Fruit fly (Drosophila melanogaster) whole organism, embryonic: ENCODE results near the gene CG4041.

Experiments
- Bdp1 ChIP-seq: fragments of 200-800 bp; sonication (Bioruptor generic); optimal IDR thresholded peaks from 3 replicates; lab custom pipeline; 2016; ENCODE audit warnings: missing biosample characterization, missing genetic modification characterization
- CG12769 ChIP-seq: fragments of 200-800 bp; sonication (Bioruptor generic); optimal IDR thresholded peaks from 2 replicates; lab custom pipeline; 2019; ENCODE audit warnings: missing biosample characterization, mild to moderate bottlenecking, missing genetic modification characterization, moderate library complexity
- CG13424 ChIP-seq: fragments of 200-800 bp; sonication (Bioruptor generic); optimal IDR thresholded peaks from 2 replicates; lab custom pipeline; 2019; ENCODE audit warnings: missing biosample characterization, mild to moderate bottlenecking, missing genetic modification characterization, moderate library complexity
- CG14710 ChIP-seq: fragments of 200-800 bp; sonication (Bioruptor generic); optimal IDR thresholded peaks from 3 replicates; lab custom pipeline; 2019; ENCODE audit warnings: missing biosample characterization, mild to moderate bottlenecking, missing genetic modification characterization, moderate library complexity
- CG14965 ChIP-seq: fragments of 200-800 bp; sonication (Bioruptor generic); optimal IDR thresholded peaks from 2 replicates; lab custom pipeline; 2016; ENCODE audit warnings: missing biosample characterization, missing genetic modification characterization, borderline replicate concordance
- CG1603 ChIP-seq: fragments of 200-800 bp; sonication (Bioruptor generic); optimal IDR thresholded peaks from 2 replicates; lab custom pipeline; 2019; ENCODE audit warnings: missing biosample characterization, mild to moderate bottlenecking, missing genetic modification characterization, moderate library complexity
- CG2120 ChIP-seq: fragments of 200-800 bp; sonication (Bioruptor generic); optimal IDR thresholded peaks from 3 replicates; lab custom pipeline; 2016; ENCODE audit warnings: missing biosample characterization, missing genetic modification characterization
- CG34224 ChIP-seq: fragments of 200-800 bp; sonication (Bioruptor generic); IDR thresholded peaks from 3 replicates; pipeline ENCODE4 v1.3.6; 2022; ENCODE audit warnings: missing biosample characterization, missing genetic modification characterization; ENCODE audit not compliant: partially characterized antibody
- CG7556 ChIP-seq: fragments of 200-800 bp; sonication (Bioruptor generic); optimal IDR thresholded peaks from 2 replicates; lab custom pipeline; 2017; ENCODE audit warnings: missing biosample characterization, mild to moderate bottlenecking, missing genetic modification characterization
- CG9215 ChIP-seq: fragments of 200-800 bp; sonication (Bioruptor generic); IDR thresholded peaks from 2 replicates; pipeline ENCODE4 v1.3.6; 2022; ENCODE audit warnings: missing biosample characterization, missing genetic modification characterization
- CG9437 ChIP-seq: fragments of 200-800 bp; sonication (Bioruptor generic); optimal IDR thresholded peaks from 2 replicates; lab custom pipeline; 2018; ENCODE audit warnings: missing biosample characterization, mild to moderate bottlenecking, missing genetic modification characterization
- CG9817 ChIP-seq: fragments of 200-800 bp; sonication (Bioruptor generic); optimal IDR thresholded peaks from 2 replicates; lab custom pipeline; 2018; ENCODE audit warnings: missing biosample characterization, mild to moderate bottlenecking, missing genetic modification characterization, moderate library complexity
- CG9876 ChIP-seq: fragments of 200-800 bp; sonication (Bioruptor generic); optimal IDR thresholded peaks from 2 replicates; lab custom pipeline; 2016; ENCODE audit warnings: missing biosample characterization, missing genetic modification characterization
- Deaf1 ChIP-seq: fragments of 200-800 bp; optimal IDR thresholded peaks from 3 replicates; lab custom pipeline; 2019; ENCODE audit warnings: missing biosample characterization, mild to moderate bottlenecking, missing genetic modification characterization, moderate library complexity
- Doc3 ChIP-seq: fragments of 200-800 bp; sonication (Bioruptor generic); IDR thresholded peaks from 3 replicates; pipeline ENCODE4 v1.3.6; 2022; ENCODE audit warnings: missing biosample characterization, missing genetic modification characterization; ENCODE audit not compliant: partially characterized antibody
- Drgx ChIP-seq: fragments of 200-800 bp; sonication (Bioruptor generic); IDR thresholded peaks from 2 replicates; pipeline ENCODE4 v1.3.6; 2022; ENCODE audit warnings: missing biosample characterization, missing genetic modification characterization
- HLH3B ChIP-seq: fragments of 200-800 bp; sonication (Bioruptor generic); IDR thresholded peaks from 2 replicates; pipeline ENCODE4 v1.3.6; 2022; ENCODE audit warnings: missing biosample characterization, missing genetic modification characterization
- HmgD ChIP-seq: fragments of 200-800 bp; sonication (Bioruptor generic); optimal IDR thresholded peaks from 3 replicates; lab custom pipeline; 2016; ENCODE audit warnings: missing biosample characterization, missing genetic modification characterization
- Hr78 ChIP-seq, 2 experiments: fragments of 200-800 bp in 1 of 2; fragments of >200 bp in 1 of 2; sonication (Bioruptor generic) in 1 of 2; optimal IDR thresholded peaks; 2 replicates each; lab custom pipeline; 2017 to 2019; ENCODE audit warnings: missing biosample characterization in 2 of 2, missing genetic modification characterization in 2 of 2, mild to moderate bottlenecking in 1 of 2, moderate library complexity in 1 of 2
- MTF-1 ChIP-seq: fragments of 200-800 bp; sonication (Bioruptor generic); optimal IDR thresholded peaks from 2 replicates; lab custom pipeline; 2018; ENCODE audit warnings: missing biosample characterization, mild to moderate bottlenecking, missing genetic modification characterization, borderline replicate concordance
- Meics ChIP-seq: fragments of 200-800 bp; sonication (Bioruptor generic); optimal IDR thresholded peaks from 2 replicates; lab custom pipeline; 2017; ENCODE audit warnings: missing biosample characterization, mild to moderate bottlenecking, missing genetic modification characterization
- Poxn ChIP-seq: fragments of 200-800 bp; sonication (Bioruptor generic); IDR thresholded peaks from 2 replicates; pipeline ENCODE4 v1.3.6; 2022; ENCODE audit warnings: missing biosample characterization, missing genetic modification characterization
- Ravus ChIP-seq: fragments of 200-800 bp; sonication (Bioruptor generic); IDR thresholded peaks from 2 replicates; pipeline ENCODE4 v1.3.6; 2022; ENCODE audit warnings: missing biosample characterization, missing genetic modification characterization
- Sin3A ChIP-seq: fragments of >200 bp; optimal IDR thresholded peaks from 2 replicates; lab custom pipeline; 2018
- Sry-δ ChIP-seq: fragments of 200-800 bp; sonication (Bioruptor generic); optimal IDR thresholded peaks from 2 replicates; lab custom pipeline; 2016; ENCODE audit warnings: missing biosample characterization, missing genetic modification characterization
- Taf1 ChIP-seq: fragments of 200-800 bp; sonication (Bioruptor generic); IDR thresholded peaks from 2 replicates; pipeline ENCODE4 v1.3.6; 2022; ENCODE audit warnings: missing biosample characterization, missing genetic modification characterization
- Xrp1 ChIP-seq: fragments of 200-800 bp; sonication (Bioruptor generic); IDR thresholded peaks from 2 replicates; pipeline ENCODE4 v1.3.6; 2022; ENCODE audit warnings: missing biosample characterization, missing genetic modification characterization
- ara ChIP-seq: fragments of 200-800 bp; sonication (Bioruptor generic); IDR thresholded peaks from 2 replicates; pipeline ENCODE4 v1.3.6; 2022; ENCODE audit warnings: missing biosample characterization, missing genetic modification characterization
- bsh ChIP-seq, 2 experiments: fragments of 200-800 bp; sonication (Bioruptor generic); optimal IDR thresholded peaks; 2 replicates each; lab custom pipeline; 2017 to 2018; ENCODE audit warnings: mild to moderate bottlenecking in 2 of 2, missing biosample characterization in 2 of 2, missing genetic modification characterization in 2 of 2, moderate library complexity in 1 of 2
- caup ChIP-seq: fragments of 200-800 bp; sonication (Bioruptor generic); optimal IDR thresholded peaks from 3 replicates; lab custom pipeline; 2017; ENCODE audit warnings: missing biosample characterization, mild to moderate bottlenecking, missing genetic modification characterization, moderate library complexity; ENCODE audit not compliant: severe bottlenecking
- chinmo ChIP-seq: fragments of 200-800 bp; sonication (Bioruptor generic); IDR thresholded peaks from 4 replicates; pipeline ENCODE4 v1.3.6; 2022; ENCODE audit warnings: missing biosample characterization, missing genetic modification characterization; ENCODE audit not compliant: partially characterized antibody
- crol ChIP-seq: fragments of 200-800 bp; sonication (Bioruptor generic); IDR thresholded peaks from 2 replicates; pipeline ENCODE4 v1.3.6; 2022; ENCODE audit warnings: missing biosample characterization, missing genetic modification characterization
- gro ChIP-seq: fragments of 200-800 bp; sonication (Bioruptor generic); optimal IDR thresholded peaks from 2 replicates; lab custom pipeline; 2016; ENCODE audit warnings: missing biosample characterization, missing genetic modification characterization
- ind ChIP-seq: fragments of 200-800 bp; sonication (Bioruptor generic); optimal IDR thresholded peaks from 3 replicates; lab custom pipeline; 2016; ENCODE audit warnings: missing biosample characterization, missing genetic modification characterization
- insv ChIP-seq, 2 experiments: fragments of 200-800 bp; sonication (Bioruptor generic); optimal IDR thresholded peaks; 3 replicates each; lab custom pipeline; 2016 to 2018; ENCODE audit warnings: missing biosample characterization in 2 of 2, missing genetic modification characterization in 2 of 2
- maf-S ChIP-seq: fragments of 200-800 bp; sonication (Bioruptor generic); optimal IDR thresholded peaks from 2 replicates; lab custom pipeline; 2016; ENCODE audit warnings: missing biosample characterization, missing genetic modification characterization
- mam ChIP-seq: fragments of 200-800 bp; sonication (Bioruptor generic); optimal IDR thresholded peaks from 3 replicates; lab custom pipeline; 2016; ENCODE audit warnings: missing biosample characterization, missing genetic modification characterization
- pho ChIP-seq: fragments of 200-800 bp; sonication (Bioruptor generic); optimal IDR thresholded peaks from 2 replicates; lab custom pipeline; 2016; ENCODE audit warnings: missing biosample characterization, missing genetic modification characterization
- pnt ChIP-seq: fragments of 200-800 bp; sonication (Bioruptor generic); optimal IDR thresholded peaks from 3 replicates; lab custom pipeline; 2016; ENCODE audit warnings: missing biosample characterization, missing genetic modification characterization
- repo ChIP-seq: fragments of 200-800 bp; sonication (Bioruptor generic); optimal IDR thresholded peaks from 2 replicates; lab custom pipeline; 2016; ENCODE audit warnings: missing biosample characterization, missing genetic modification characterization
- row ChIP-seq: fragments of 200-800 bp; sonication (Bioruptor generic); IDR thresholded peaks from 3 replicates; pipeline ENCODE4 v1.3.6; 2022; ENCODE audit warnings: missing biosample characterization, missing genetic modification characterization
- sens ChIP-seq: fragments of 200-800 bp; sonication (Bioruptor generic); peaks from one replicate; lab custom pipeline; 2016; ENCODE audit warnings: missing biosample characterization, missing genetic modification characterization
- shn ChIP-seq: fragments of 200-800 bp; sonication (Bioruptor generic); optimal IDR thresholded peaks from 3 replicates; lab custom pipeline; 2016; ENCODE audit warnings: missing biosample characterization, missing genetic modification characterization
- stc ChIP-seq: fragments of 200-800 bp; sonication (Bioruptor generic); IDR thresholded peaks from 2 replicates; pipeline ENCODE4 v1.3.6; 2022; ENCODE audit warnings: missing biosample characterization, missing genetic modification characterization
- tna ChIP-seq: fragments of 200-800 bp; sonication (Bioruptor generic); IDR thresholded peaks from 2 replicates; pipeline ENCODE4 v1.3.6; 2022; ENCODE audit warnings: missing biosample characterization, missing genetic modification characterization; ENCODE audit not compliant: partially characterized antibody
- toy ChIP-seq: fragments of 200-800 bp; sonication (Bioruptor generic); IDR thresholded peaks from 2 replicates; pipeline ENCODE4 v1.3.6; 2022; ENCODE audit warnings: missing biosample characterization, missing genetic modification characterization
- wek ChIP-seq: fragments of 200-800 bp; sonication (Bioruptor generic); optimal IDR thresholded peaks from 3 replicates; lab custom pipeline; 2018; ENCODE audit warnings: missing biosample characterization, mild to moderate bottlenecking, missing genetic modification characterization, moderate library complexity

Gene CG4041

DNA sequence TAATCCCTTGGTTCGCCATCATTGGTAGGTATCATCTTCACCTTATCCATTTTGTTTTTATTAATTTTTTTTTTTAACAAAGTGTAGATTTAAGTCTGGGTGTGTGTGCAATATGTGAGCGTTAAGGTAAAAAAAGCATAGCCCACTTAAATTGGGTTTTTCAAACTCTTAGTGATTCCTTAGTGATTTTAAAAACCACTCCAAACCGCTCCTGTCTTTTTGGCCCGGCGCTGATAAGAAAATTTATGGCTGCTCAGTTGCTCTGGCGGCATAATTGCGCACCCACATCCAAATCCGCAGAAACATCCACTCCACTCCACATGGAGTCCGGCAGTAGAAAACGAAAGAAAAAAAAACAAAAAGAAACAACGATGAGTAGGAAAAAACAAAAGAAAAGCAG is 42.8 kb upstream of the CG4041 start, which contains the start of gene CG15468 (continued):
- TF ChIP-seq CG9437 (GFP tag; lab: Kevin White, UChicago) (no peak), Hr78 (GFP tag; optimal IDR thresholded peaks at IDR 0.05; lab: Kevin White, UChicago) (no peak), insv (GFP tag; optimal IDR thresholded peaks at IDR 0.05; lab: Kevin White, UChicago) (no peak), pnt (no peak), CG1603 (tag; lab: Kevin White, UChicago) (no peak)

DNA sequence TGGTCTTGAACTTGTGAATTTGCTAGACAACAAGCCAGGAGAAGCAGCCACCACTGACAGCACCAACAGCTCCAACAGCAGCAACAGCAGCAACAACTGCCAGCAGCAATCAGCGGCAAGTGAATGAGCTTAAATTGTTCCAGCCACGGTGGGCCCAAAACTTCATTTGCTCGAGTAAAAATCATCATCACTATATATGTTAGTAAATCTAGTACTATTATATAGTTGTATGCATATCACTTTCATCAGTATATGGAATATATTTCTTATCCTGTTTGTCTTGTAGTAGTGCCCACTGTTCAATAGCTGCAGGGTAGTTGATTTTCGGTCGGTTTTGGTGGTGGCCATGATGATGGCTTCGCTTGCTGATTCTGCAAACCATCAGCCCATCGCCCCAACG is 40.6 kb upstream of the CG4041 start:
- peak; percentile 54 for TF ChIP-seq sens (GFP tag; lab: Kevin White, UChicago)
- no peak for TF ChIP-seq ara (GFP tag; lab: Robert Waterston, UW)
- TF ChIP-seq CG7556, result no peak
- TF ChIP-seq bsh (GFP tag; optimal IDR thresholded peaks at IDR 0.05; lab: Kevin White, UChicago), result peak in 1 of 2 experiments; percentile 28
- no peak for TF ChIP-seq toy (GFP tag; lab: Robert Waterston, UW)
- TF ChIP-seq CG34224 (GFP tag; lab: Robert Waterston, UW), result no peak
- TF ChIP-seq Deaf1 (tag; lab: Kevin White, UChicago), result no peak
- no peak for TF ChIP-seq Taf1
- no peak for TF ChIP-seq Sry-δ
- TF ChIP-seq Drgx (GFP tag; lab: Robert Waterston, UW), result peak; percentile 48; the same call in 1 of the 2 replicates
- no peak for TF ChIP-seq Bdp1 (GFP tag; lab: Kevin White, UChicago)
- 0 out of 3 replicates have a peak, but pooled peaks have one; percentile 11 for TF ChIP-seq row (GFP tag; lab: Robert Waterston, UW)
- no peak for TF ChIP-seq wek (GFP tag; lab: Kevin White, UChicago)
- no peak for TF ChIP-seq gro (GFP tag; lab: Kevin White, UChicago)
- TF ChIP-seq crol (GFP tag; lab: Robert Waterston, UW), result no peak
- TF ChIP-seq CG13424, result no peak

DNA sequence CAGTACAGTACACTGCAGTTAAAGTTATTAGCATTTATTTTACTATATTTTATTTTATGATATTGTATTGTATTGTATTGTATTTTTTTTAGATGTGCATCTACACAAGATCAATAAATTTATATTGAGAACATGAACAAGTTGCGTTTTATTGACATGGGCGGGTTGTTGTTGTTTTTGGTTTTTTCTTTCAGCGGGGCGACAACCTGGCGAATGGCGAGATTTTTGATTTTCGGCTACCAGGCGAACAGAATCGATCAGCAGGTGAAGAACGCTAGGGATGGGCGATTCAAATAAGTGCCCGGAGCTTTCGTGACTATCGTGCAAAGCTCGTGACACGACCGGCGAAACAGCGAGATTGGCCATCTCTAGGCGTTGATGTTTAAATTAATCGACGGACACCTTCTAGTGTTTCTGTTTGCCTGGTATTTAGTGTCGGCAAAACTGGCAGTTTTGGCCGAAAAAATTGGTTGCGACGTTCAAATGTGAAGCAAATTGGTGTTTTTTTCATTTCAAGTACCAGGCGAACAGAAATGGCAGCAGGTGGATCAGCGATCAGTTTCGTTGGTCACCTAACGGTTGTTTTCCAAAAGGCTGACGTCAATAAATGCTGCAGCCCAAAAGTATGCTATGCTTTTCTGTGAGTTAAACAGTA is 37.7 kb upstream of the CG4041 start:
- TF ChIP-seq tna (peak; percentile 92), CG9876 (no peak), HLH3B (GFP tag; lab: Robert Waterston, UW) (0 out of 2 replicates have a peak, but pooled peaks have one; percentile 6), repo (GFP tag; lab: Kevin White, UChicago) (peak; percentile 29), Poxn (GFP tag; lab: Robert Waterston, UW) (no peak), Sin3A (no peak), mam (GFP tag; lab: Kevin White, UChicago) (no peak), chinmo (GFP tag; lab: Robert Waterston, UW) (peak; percentile 94; the same call in 3 of the 4 replicates), CG14710 (tag; lab: Kevin White, UChicago) (peak; percentile 35), caup (GFP tag; lab: Kevin White, UChicago) (no peak), Xrp1 (GFP tag; lab: Robert Waterston, UW) (peak; percentile 55), stc (peak; percentile 51; the same call in 1 of the 2 replicates), CG2120 (GFP tag; lab: Kevin White, UChicago) (peak; percentile 25), Doc3 (peak; percentile 94), Meics (GFP tag; lab: Kevin White, UChicago) (no peak), MTF-1 (GFP tag; lab: Kevin White, UChicago) (no peak), maf-S (GFP tag; lab: Kevin White, UChicago) (no peak), CG14965 (no peak), Ravus (GFP tag; lab: Robert Waterston, UW) (no peak), insv (GFP tag; optimal IDR thresholded peaks at IDR 0.05; lab: Kevin White, UChicago) (no peak), CG9817 (tag; lab: Kevin White, UChicago) (no peak), shn (GFP tag; lab: Kevin White, UChicago) (no peak), toy (GFP tag; lab: Robert Waterston, UW) (no peak), CG9215 (no peak), CG12769 (no peak), pho (GFP tag; lab: Kevin White, UChicago) (no peak), HmgD (GFP tag; lab: Kevin White, UChicago) (peak; percentile 48), ind (GFP tag; lab: Kevin White, UChicago) (no peak)
